Worm (Caenorhabditis elegans) whole organism, L1 larva: Measurements from ENCODE around the gene unc-78.

Experiments
- F16B12.6 ChIP-seq: fragments of 150-350 bp; optimal IDR thresholded peaks from 2 replicates; lab custom pipeline; 2014; ENCODE audit warnings: missing biosample characterization, missing genetic modification characterization
- Y116A8C.19 ChIP-seq: sonication (generic microtip); optimal IDR thresholded peaks from 2 replicates; lab custom pipeline; 2016; ENCODE audit warnings: missing compliant biosample characterization, missing genetic modification characterization, borderline replicate concordance
- aha-1 ChIP-seq: fragments of 150-350 bp; optimal IDR thresholded peaks from 2 replicates; lab custom pipeline; 2014; ENCODE audit warnings: missing biosample characterization, missing genetic modification characterization
- ceh-88 ChIP-seq: fragments of 200-800 bp; sonication (Bioruptor generic); IDR thresholded peaks from 2 replicates; pipeline ENCODE4 v1.3.6; 2022; ENCODE audit warnings: missing genetic modification characterization, missing compliant biosample characterization
- ces-1 ChIP-seq: fragments of 150-350 bp; optimal IDR thresholded peaks from 2 replicates; lab custom pipeline; 2014; ENCODE audit warnings: missing biosample characterization, missing genetic modification reagents, missing genetic modification characterization
- dpl-1 ChIP-seq, 3 experiments: fragments of 150-350 bp in 2 of 3; sonication (generic microtip) in 1 of 3; optimal IDR thresholded peaks; 2 replicates each; lab custom pipeline; 2014 to 2017; ENCODE audit warnings: missing biosample characterization in 3 of 3, missing genetic modification characterization in 3 of 3, missing genetic modification reagents in 3 of 3
- elt-2 ChIP-seq: sonication (generic microtip); optimal IDR thresholded peaks from 2 replicates; lab custom pipeline; 2016; ENCODE audit warnings: missing genetic modification characterization, mild to moderate bottlenecking, inconsistent platforms, missing compliant biosample characterization, missing genetic modification reagents
- fkh-10 ChIP-seq: sonication (generic microtip); optimal IDR thresholded peaks from 2 replicates; lab custom pipeline; 2017; ENCODE audit warnings: missing biosample characterization, missing genetic modification reagents, missing genetic modification characterization
- fkh-4 ChIP-seq: sonication (generic microtip); optimal IDR thresholded peaks from 2 replicates; lab custom pipeline; 2016; ENCODE audit warnings: missing compliant biosample characterization, missing genetic modification characterization, borderline replicate concordance
- grh-1 ChIP-seq: fragments of 200-800 bp; sonication (Bioruptor generic); IDR thresholded peaks from 2 replicates; pipeline ENCODE4 v1.3.6; 2022; ENCODE audit warnings: missing genetic modification reagents, missing genetic modification characterization, missing compliant biosample characterization
- hlh-17 ChIP-seq: fragments of 200-800 bp; sonication (Bioruptor generic); optimal IDR thresholded peaks from 2 replicates; lab custom pipeline; 2018; ENCODE audit warnings: missing genetic modification characterization, mild to moderate bottlenecking, missing compliant biosample characterization, moderate library complexity, borderline replicate concordance
- irx-1 ChIP-seq: sonication (generic microtip); optimal IDR thresholded peaks from 2 replicates; lab custom pipeline; 2016; ENCODE audit warnings: missing genetic modification characterization, missing compliant biosample characterization
- lin-15B ChIP-seq: fragments of 150-350 bp; sonication (generic microtip); optimal IDR thresholded peaks from 3 replicates; lab custom pipeline; 2014; ENCODE audit warnings: missing biosample characterization, missing genetic modification characterization
- lin-39 ChIP-seq: fragments of 150-350 bp; optimal IDR thresholded peaks from 2 replicates; lab custom pipeline; 2014; ENCODE audit warnings: missing biosample characterization, missing genetic modification reagents, missing genetic modification characterization
- lir-3 ChIP-seq: sonication (generic microtip); optimal IDR thresholded peaks from 2 replicates; lab custom pipeline; 2016; ENCODE audit warnings: mild to moderate bottlenecking, missing genetic modification characterization, moderate library complexity, missing compliant biosample characterization; ENCODE audit not compliant: poor library complexity
- lsy-2 ChIP-seq, 2 experiments: fragments of 150-350 bp; optimal IDR thresholded peaks; 2 replicates each; lab custom pipeline; 2014; ENCODE audit warnings: missing biosample characterization in 2 of 2, missing genetic modification characterization in 2 of 2
- nhr-19 ChIP-seq: fragments of 200-800 bp; sonication (Bioruptor generic); conservative IDR thresholded peaks from 2 replicates; pipeline ENCODE4 v1.3.6; 2022; ENCODE audit warnings: missing genetic modification characterization, missing compliant biosample characterization
- nhr-20 ChIP-seq: sonication (generic microtip); optimal IDR thresholded peaks from 2 replicates; lab custom pipeline; 2016; ENCODE audit warnings: mild to moderate bottlenecking, missing genetic modification characterization, missing compliant biosample characterization
- nhr-237 ChIP-seq: fragments of 150-350 bp; optimal IDR thresholded peaks from 2 replicates; lab custom pipeline; 2014; ENCODE audit warnings: missing biosample characterization, missing genetic modification characterization
- nhr-71 ChIP-seq: sonication (generic microtip); optimal IDR thresholded peaks from 2 replicates; lab custom pipeline; 2016; ENCODE audit warnings: mild to moderate bottlenecking, missing genetic modification characterization, moderate library complexity, missing compliant biosample characterization
- nhr-76 ChIP-seq: sonication (generic microtip); optimal IDR thresholded peaks from 2 replicates; lab custom pipeline; 2017; ENCODE audit warnings: missing biosample characterization, missing genetic modification characterization
- nhr-77 ChIP-seq: fragments of 150-350 bp; optimal IDR thresholded peaks from 2 replicates; lab custom pipeline; 2014; ENCODE audit warnings: missing biosample characterization, missing genetic modification characterization
- nhr-85 ChIP-seq: sonication (generic microtip); peaks from one replicate; lab custom pipeline; 2016; ENCODE audit warnings: missing genetic modification characterization, inconsistent platforms, missing compliant biosample characterization
- nhr-90 ChIP-seq: sonication (generic microtip); optimal IDR thresholded peaks from 2 replicates; lab custom pipeline; 2016; ENCODE audit warnings: mild to moderate bottlenecking, missing genetic modification characterization, missing compliant biosample characterization; ENCODE audit not compliant: poor library complexity
- snpc-4 ChIP-seq: fragments of 150-350 bp; optimal IDR thresholded peaks from 2 replicates; lab custom pipeline; 2014; ENCODE audit warnings: missing biosample characterization, missing genetic modification characterization
- sptf-1 ChIP-seq: fragments of 150-350 bp; optimal IDR thresholded peaks from 2 replicates; lab custom pipeline; 2014; ENCODE audit warnings: missing biosample characterization, missing genetic modification characterization
- swsn-7 ChIP-seq: sonication (generic microtip); optimal IDR thresholded peaks from 2 replicates; lab custom pipeline; 2016; ENCODE audit warnings: missing genetic modification characterization, missing compliant biosample characterization
- tbx-2 ChIP-seq: sonication (generic microtip); optimal IDR thresholded peaks from 2 replicates; lab custom pipeline; 2016; ENCODE audit warnings: missing genetic modification characterization, missing compliant biosample characterization
- unc-30 ChIP-seq: sonication (generic microtip); optimal IDR thresholded peaks from 2 replicates; lab custom pipeline; 2017; ENCODE audit warnings: missing biosample characterization, missing genetic modification characterization
- zip-4 ChIP-seq: fragments of 200-800 bp; sonication (Bioruptor generic); optimal IDR thresholded peaks from 2 replicates; lab custom pipeline; 2018; ENCODE audit warnings: mild to moderate bottlenecking, missing genetic modification characterization, moderate library complexity, missing compliant biosample characterization
- ztf-4 ChIP-seq: fragments of 150-350 bp; optimal IDR thresholded peaks from 2 replicates; lab custom pipeline; 2014; ENCODE audit warnings: missing biosample characterization, missing genetic modification characterization

Gene unc-78

ce11 chrX:3368659-3369058 is 42.8 kb downstream of the unc-78 start, which contains the start of gene ZK563.2:
Gene ZK563.2 (plus strand): TSS chrX:3368959.
- TF ChIP-seq dpl-1 (GFP tag; optimal IDR thresholded peaks at IDR 0.05; lab: Kevin White, UChicago) (no peak), Y116A8C.19 (tag; lab: Kevin White, UChicago) (no peak), nhr-85 (no peak), unc-30 (no peak), lir-3 (tag; lab: Kevin White, UChicago) (no peak), nhr-90 (tag; lab: Kevin White, UChicago) (no peak), ztf-4 (tag; lab: Kevin White, UChicago) (no peak), lin-15B (tag; lab: Kevin White, UChicago) (no peak), zip-4 (GFP tag; lab: Kevin White, UChicago) (no peak), swsn-7 (tag; lab: Kevin White, UChicago) (no peak), fkh-4 (no peak), ces-1 (GFP tag; lab: Kevin White, UChicago) (no peak), nhr-71 (tag; lab: Kevin White, UChicago) (no peak), nhr-77 (tag; lab: Kevin White, UChicago) (no peak), nhr-20 (no peak), grh-1 (GFP tag; lab: Robert Waterston, UW) (no peak), irx-1 (tag; lab: Kevin White, UChicago) (no peak), F16B12.6 (tag; lab: Kevin White, UChicago) (no peak)

- TF ChIP-seq elt-2 (tag; lab: Kevin White, UChicago): no peak
- TF ChIP-seq nhr-85: peak; percentile 55
- TF ChIP-seq ceh-88 (GFP tag; lab: Robert Waterston, UW): no peak
- TF ChIP-seq, all 84 proteins: peak for 1
These were observed 44.6 kb downstream of the unc-78 start for ce11 chrX:3366782-3367181.

- TF ChIP-seq nhr-76 (no peak), grh-1 (GFP tag; lab: Robert Waterston, UW) (no peak), fkh-10 (GFP tag; lab: Kevin White, UChicago) (no peak), hlh-17 (no peak), snpc-4 (tag; lab: Kevin White, UChicago) (no peak), aha-1 (no peak), unc-30 (no peak), tbx-2 (no peak), Y116A8C.19 (tag; lab: Kevin White, UChicago) (no peak), nhr-19 (GFP tag; lab: Robert Waterston, UW) (no peak), lin-39 (no peak), nhr-237 (no peak), sptf-1 (tag; lab: Kevin White, UChicago) (no peak), lsy-2 (tag; optimal IDR thresholded peaks at IDR 0.05; lab: Kevin White, UChicago) (no peak), fkh-4 (no peak)
- TF ChIP-seq, all 84 proteins: peak for 0
These were observed 49.0 kb downstream of the unc-78 start, which contains the start of gene dhs-26 for ce11 chrX:3362378-3362777. Gene dhs-26 (minus strand): TSS chrX:3362493.
